Fruit fly (Drosophila melanogaster): ENCODE measurements around the gene Got2.
A peak's percentile ranks its signal among the peaks of the same experiment; 100 is the strongest.

Got2 gene

DNA sequence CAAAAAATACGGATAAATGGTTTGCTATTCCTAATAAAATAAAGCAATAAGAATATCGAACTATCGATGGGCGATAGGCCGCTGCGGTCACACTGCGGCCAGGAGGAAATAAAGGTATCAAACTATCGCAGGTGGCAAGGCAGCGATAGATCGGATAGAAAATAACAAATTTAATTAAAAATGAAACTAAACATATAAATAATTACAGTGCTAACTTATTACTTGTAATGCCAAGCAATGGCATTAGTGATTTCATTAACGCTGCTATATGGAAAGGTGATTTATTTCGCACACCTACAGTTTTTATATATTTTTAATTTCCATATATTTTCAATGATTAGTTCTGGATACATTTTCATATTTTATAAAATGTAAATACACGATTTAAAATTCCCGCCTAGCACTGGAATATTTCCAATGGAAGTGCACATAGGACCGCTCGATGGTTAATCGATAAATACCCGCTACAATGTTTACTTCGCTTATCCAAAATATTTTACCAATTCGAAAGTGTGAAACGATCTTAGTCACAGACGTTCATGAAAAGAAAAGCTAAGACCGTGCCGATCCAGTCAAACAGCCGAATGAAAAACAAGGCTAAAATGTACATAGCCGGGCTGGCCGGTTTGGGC lies 6.7 kb downstream of the Got2 start, which contains the start of the genes CG15356 and CG15362 (continued):
- TF ChIP-seq Ets21C (GFP tag; optimal IDR thresholded peaks at IDR 0.05) = no peak
- no peak for TF ChIP-seq CG8632 (GFP tag; optimal IDR thresholded peaks at IDR 0.05)
- peak; percentile 37 for TF ChIP-seq Hr39 (GFP tag; optimal IDR thresholded peaks at IDR 0.05)
- TF ChIP-seq eg (GFP tag; IDR thresholded peaks at IDR 0.05) = 0 out of 3 replicates have a peak, but pooled peaks have one; percentile 17
- TF ChIP-seq CG34406 (GFP tag; optimal IDR thresholded peaks at IDR 0.05) = no peak
- TF ChIP-seq esn (GFP tag; optimal IDR thresholded peaks at IDR 0.05) = peak; percentile 46
- TF ChIP-seq CG8319 (GFP tag; optimal IDR thresholded peaks at IDR 0.05) = no peak
- no peak for TF ChIP-seq achi (GFP tag; optimal IDR thresholded peaks at IDR 0.05)

- no peak for TF ChIP-seq Sox14 (GFP tag; optimal IDR thresholded peaks at IDR 0.05)
- no peak for TF ChIP-seq ss (GFP tag; optimal IDR thresholded peaks at IDR 0.05)
- no peak for TF ChIP-seq Smox (GFP tag; optimal IDR thresholded peaks at IDR 0.05)
- no peak for TF ChIP-seq eg (GFP tag; IDR thresholded peaks at IDR 0.05)
- TF ChIP-seq vri (GFP tag; optimal IDR thresholded peaks at IDR 0.05) = no peak
- TF ChIP-seq lz (GFP tag; optimal IDR thresholded peaks at IDR 0.05) = no peak
- TF ChIP-seq dac (GFP tag; optimal IDR thresholded peaks at IDR 0.05) = no peak
- no peak for TF ChIP-seq esn (GFP tag; optimal IDR thresholded peaks at IDR 0.05)
- no peak for TF ChIP-seq Hr4 (GFP tag; optimal IDR thresholded peaks at IDR 0.05)
These were observed 8.3 kb downstream of the Got2 start for dm6 chr2L:1979196-1979818.

dm6 chr2L:1975473-1975872 lies 12.1 kb downstream of the Got2 start:
- TF ChIP-seq pdm3 (GFP tag; optimal IDR thresholded peaks at IDR 0.05) (no peak), cyc (GFP tag; optimal IDR thresholded peaks at IDR 0.05) (no peak), CG11294 (GFP tag; IDR thresholded peaks at IDR 0.05) (no peak), fd59A (GFP tag; optimal IDR thresholded peaks at IDR 0.05) (no peak), Ets21C (GFP tag; optimal IDR thresholded peaks at IDR 0.05) (no peak), spab (GFP tag; optimal IDR thresholded peaks at IDR 0.05) (no peak), CG16779 (tag; optimal IDR thresholded peaks at IDR 0.05) (no peak), svp (GFP tag) (no peak), Hr4 (GFP tag; optimal IDR thresholded peaks at IDR 0.05) (no peak), vri (GFP tag; optimal IDR thresholded peaks at IDR 0.05) (no peak), Ets96B (tag; optimal IDR thresholded peaks at IDR 0.05) (no peak), dac (GFP tag; optimal IDR thresholded peaks at IDR 0.05) (no peak), salr (GFP tag; optimal IDR thresholded peaks at IDR 0.05) (no peak), fd85E (GFP tag; optimal IDR thresholded peaks at IDR 0.05) (no peak), CG3919 (GFP tag; optimal IDR thresholded peaks at IDR 0.05) (no peak), Sox15 (GFP tag; optimal IDR thresholded peaks at IDR 0.05) (no peak), topi (GFP tag; optimal IDR thresholded peaks at IDR 0.05) (no peak)

DNA sequence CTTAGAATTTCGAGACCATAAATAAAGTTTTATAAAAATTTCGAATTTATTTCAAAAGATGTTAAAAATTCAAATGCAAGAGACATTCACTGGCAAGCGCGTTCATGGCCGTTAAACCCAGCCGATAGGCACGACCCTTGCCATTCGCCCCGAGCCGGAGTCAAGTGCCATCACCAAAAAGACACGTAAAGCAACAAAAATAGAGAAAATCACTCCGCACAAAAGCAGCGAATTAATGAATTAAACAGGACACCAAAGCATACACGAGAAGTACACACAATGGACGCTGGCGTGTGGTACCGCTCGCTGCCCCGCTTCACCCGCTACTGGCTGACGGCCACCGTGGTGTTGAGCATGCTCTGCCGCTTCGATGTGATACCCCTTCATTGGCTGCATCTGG lies 13.6 kb downstream of the Got2 start, which contains the start of gene Der-1:
Gene Der-1, plus strand, starts transcription at position 1 of the 400 bp plus-strand sequence.
- TF ChIP-seq esn (GFP tag; optimal IDR thresholded peaks at IDR 0.05) (peak; percentile 35), Sox15 (GFP tag; optimal IDR thresholded peaks at IDR 0.05) (no peak), Eip78C (GFP tag) (peak; percentile 59), Eip75B (GFP tag; optimal IDR thresholded peaks at IDR 0.05) (no peak), CG3919 (GFP tag; optimal IDR thresholded peaks at IDR 0.05) (no peak), spab (GFP tag; optimal IDR thresholded peaks at IDR 0.05) (no peak), Sox14 (GFP tag; optimal IDR thresholded peaks at IDR 0.05) (peak; percentile 22), net (GFP tag; optimal IDR thresholded peaks at IDR 0.05) (no peak)

dm6 chr2L:1972450-1973119 lies 15.0 kb downstream of the Got2 start:
- TF ChIP-seq Sox14 (GFP tag; optimal IDR thresholded peaks at IDR 0.05) (no peak), Eip78C (GFP tag) (peak; percentile 67), CG6163 (GFP tag; IDR thresholded peaks at IDR 0.05) (peak; percentile 26; the same call in 1 of the 3 replicates), CG11762 (GFP tag; optimal IDR thresholded peaks at IDR 0.05; ENCODE audit: insufficient read depth) (no peak), Blimp-1 (GFP tag; optimal IDR thresholded peaks at IDR 0.05) (peak; percentile 48), CG6808 (GFP tag; optimal IDR thresholded peaks at IDR 0.05) (no peak)
